Fruit fly (Drosophila melanogaster): Measurements from ENCODE around the gene Gr10a.

Gene Gr10a

DNA sequence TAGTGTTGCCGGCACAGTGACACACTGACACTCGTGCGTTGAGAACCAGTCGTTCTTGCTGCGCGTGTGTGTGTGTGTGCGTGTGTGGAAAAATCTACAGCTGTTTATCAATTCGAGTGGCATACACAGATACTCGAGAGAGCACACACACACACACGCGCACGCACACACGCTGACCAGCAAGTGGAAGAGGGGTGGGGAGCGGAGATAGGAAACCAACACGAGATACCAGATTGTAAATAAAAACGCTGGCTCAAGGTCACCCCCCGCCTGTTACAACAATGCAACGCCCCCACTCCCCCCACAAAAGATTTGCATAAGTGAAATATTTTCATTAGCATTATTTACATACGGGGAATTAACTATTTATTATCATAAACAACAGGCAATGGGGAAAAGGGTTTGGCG, 10.1 kb upstream of the Gr10a start (continued):
- TF ChIP-seq Nf-YC (tag; optimal IDR thresholded peaks at IDR 0.05) (peak; percentile 14), CG9932 (GFP tag; IDR thresholded peaks at IDR 0.05) (no peak), CG4820 (GFP tag; optimal IDR thresholded peaks at IDR 0.05) (no peak), nmo (GFP tag; optimal IDR thresholded peaks at IDR 0.05) (no peak), ken (GFP tag; IDR thresholded peaks at IDR 0.05) (no peak), esg (GFP tag; conservative IDR thresholded peaks at IDR 0.05) (no peak), CG16779 (GFP tag; IDR thresholded peaks at IDR 0.05) (no peak), CG11504 (tag; optimal IDR thresholded peaks at IDR 0.05) (no peak), E2f2 (GFP tag; IDR thresholded peaks at IDR 0.05) (no peak), grn (GFP tag; optimal IDR thresholded peaks at IDR 0.05) (peak; percentile 65), fd3F (GFP tag; optimal IDR thresholded peaks at IDR 0.05) (peak; percentile 25), tap (tag; optimal IDR thresholded peaks at IDR 0.05) (peak; percentile 3), CG16863 (GFP tag; optimal IDR thresholded peaks at IDR 0.05) (no peak), CG4707 (GFP tag; optimal IDR thresholded peaks at IDR 0.05) (peak; percentile 11), D19A (tag; optimal IDR thresholded peaks at IDR 0.05) (peak; percentile 16), CG3281 (GFP tag; optimal IDR thresholded peaks at IDR 0.05) (peak; percentile 58), CG8281 (tag; optimal IDR thresholded peaks at IDR 0.05) (peak; percentile 18), CkIIα-i1 (GFP tag; IDR thresholded peaks at IDR 0.05) (no peak), CG9876 (GFP tag; optimal IDR thresholded peaks at IDR 0.05) (no peak), shn (GFP tag; optimal IDR thresholded peaks at IDR 0.05) (no peak), CG10565 (GFP tag; optimal IDR thresholded peaks at IDR 0.05) (no peak), Bgb (GFP tag; IDR thresholded peaks at IDR 0.05; ENCODE audit: partially characterized antibody) (no peak), pb (GFP tag; optimal IDR thresholded peaks at IDR 0.05) (peak; percentile 11), kay (GFP tag; optimal IDR thresholded peaks at IDR 0.05) (peak; percentile 22), H15 (GFP tag; IDR thresholded peaks at IDR 0.05) (no peak), peb (GFP tag; IDR thresholded peaks at IDR 0.05) (no peak), ara (GFP tag; IDR thresholded peaks at IDR 0.05) (no peak), CG17829 (tag; optimal IDR thresholded peaks at IDR 0.05) (no peak), CG13424 (tag; optimal IDR thresholded peaks at IDR 0.05) (peak; percentile 34), eyg (GFP tag; optimal IDR thresholded peaks at IDR 0.05) (no peak), stc (GFP tag; IDR thresholded peaks at IDR 0.05) (no peak), CG2712 (tag; optimal IDR thresholded peaks at IDR 0.05) (no peak), hbn (GFP tag; IDR thresholded peaks at IDR 0.05; ENCODE audit: partially characterized antibody) (no peak), Bdp1 (GFP tag; optimal IDR thresholded peaks at IDR 0.05) (no peak), CG6791 (GFP tag; IDR thresholded peaks at IDR 0.05; ENCODE audit: partially characterized antibody) (no peak), CG13775 (GFP tag; optimal IDR thresholded peaks at IDR 0.05) (no peak), TFAM (GFP tag; optimal IDR thresholded peaks at IDR 0.05) (peak; percentile 7), Opbp (GFP tag; IDR thresholded peaks at IDR 0.05; ENCODE audit: partially characterized antibody) (no peak), ac (GFP tag; optimal IDR thresholded peaks at IDR 0.05) (no peak), Hmx (GFP tag; optimal IDR thresholded peaks at IDR 0.05) (no peak), fu2 (GFP tag; optimal IDR thresholded peaks at IDR 0.05) (no peak), lab (GFP tag; optimal IDR thresholded peaks at IDR 0.05) (peak; percentile 82), crol (GFP tag; IDR thresholded peaks at IDR 0.05) (peak; percentile 89), sens (GFP tag) (no peak), ci (GFP tag; IDR thresholded peaks at IDR 0.05) (0 out of 3 replicates have a peak, but pooled peaks have one; percentile 21), bbx (GFP tag; IDR thresholded peaks at IDR 0.05; ENCODE audit: partially characterized antibody) (no peak), wor (GFP tag; IDR thresholded peaks at IDR 0.05) (no peak), Ravus (GFP tag; IDR thresholded peaks at IDR 0.05) (no peak), ttk (GFP tag; IDR thresholded peaks at IDR 0.05) (no peak), Adf1 (GFP tag; IDR thresholded peaks at IDR 0.05) (peak; percentile 31; the same call in 1 of the 2 replicates), row (GFP tag; IDR thresholded peaks at IDR 0.05) (peak; percentile 5; the same call in 1 of the 3 replicates), Six4 (GFP tag; optimal IDR thresholded peaks at IDR 0.05) (no peak)
